Worm (Caenorhabditis elegans) whole organism, young adult: ENCODE results near the gene hrg-9.
A peak's percentile ranks its signal among the peaks of the same experiment; 100 is the strongest.

Experiments
- C17E4.6 ChIP-seq: fragments of 200-800 bp; sonication (Bioruptor generic); IDR thresholded peaks from 2 replicates; pipeline ENCODE4 v1.3.6; 2022; ENCODE audit warnings: missing genetic modification reagents, missing genetic modification characterization, missing compliant biosample characterization
- F22D6.2 ChIP-seq: sonication (generic microtip); optimal IDR thresholded peaks from 2 replicates; lab custom pipeline; 2016; ENCODE audit warnings: mild to moderate bottlenecking, missing genetic modification characterization, missing compliant biosample characterization
- F23B12.7 ChIP-seq: sonication (generic microtip); optimal IDR thresholded peaks from 2 replicates; lab custom pipeline; 2017; ENCODE audit warnings: missing genetic modification characterization, mild to moderate bottlenecking, missing compliant biosample characterization, antibody characterized with exemption, moderate library complexity; ENCODE audit not compliant: insufficient read depth
- F52B5.7 ChIP-seq: sonication (generic microtip); optimal IDR thresholded peaks from 2 replicates; lab custom pipeline; 2016; ENCODE audit warnings: mild to moderate bottlenecking, missing genetic modification characterization, missing compliant biosample characterization
- F55B11.4 ChIP-seq: sonication (generic microtip); optimal IDR thresholded peaks from 2 replicates; lab custom pipeline; 2016; ENCODE audit warnings: missing compliant biosample characterization, missing genetic modification characterization, borderline replicate concordance; ENCODE audit not compliant: insufficient read depth
- K11D2.4 ChIP-seq: fragments of 200-800 bp; sonication (Bioruptor generic); IDR thresholded peaks from 2 replicates; pipeline ENCODE4 v1.3.6; 2022; ENCODE audit warnings: missing genetic modification reagents, missing genetic modification characterization, missing compliant biosample characterization
- Y67H2A.10 ChIP-seq: fragments of 200-800 bp; sonication (Bioruptor generic); conservative IDR thresholded peaks from 2 replicates; pipeline ENCODE4 v1.3.6; 2022; ENCODE audit warnings: missing genetic modification reagents, missing genetic modification characterization, missing compliant biosample characterization
- Y79H2A.3 ChIP-seq: fragments of 200-800 bp; sonication (Bioruptor generic); conservative IDR thresholded peaks from 2 replicates; pipeline ENCODE4 v1.3.6; 2022; ENCODE audit warnings: missing genetic modification reagents, missing genetic modification characterization, missing compliant biosample characterization
- ZK185.1 ChIP-seq: sonication (generic microtip); optimal IDR thresholded peaks from 2 replicates; lab custom pipeline; 2016; ENCODE audit warnings: mild to moderate bottlenecking, missing genetic modification characterization, missing compliant biosample characterization; ENCODE audit not compliant: poor library complexity, severe bottlenecking
- ama-1 ChIP-seq, 3 experiments: fragments of 150-350 bp in 1 of 3; sonication (generic microtip) in 2 of 3; optimal IDR thresholded peaks; 2 replicates each; lab custom pipeline; 2014 to 2018; ENCODE audit warnings: missing biosample characterization in 2 of 3, missing genetic modification characterization in 2 of 3, missing genetic modification reagents in 2 of 3
- aptf-2 ChIP-seq: fragments of 200-800 bp; sonication (Bioruptor generic); conservative IDR thresholded peaks from 2 replicates; pipeline ENCODE4 v1.3.6; 2022; ENCODE audit warnings: missing genetic modification reagents, missing genetic modification characterization, missing compliant biosample characterization
- atf-7 ChIP-seq: sonication (generic microtip); optimal IDR thresholded peaks from 2 replicates; lab custom pipeline; 2017; ENCODE audit warnings: mild to moderate bottlenecking, missing genetic modification characterization, missing compliant biosample characterization
- attf-3 ChIP-seq: fragments of 200-800 bp; sonication (Bioruptor generic); conservative IDR thresholded peaks from 2 replicates; pipeline ENCODE4 v1.3.6; 2022; ENCODE audit warnings: missing genetic modification reagents, missing genetic modification characterization, missing compliant biosample characterization
- attf-5 ChIP-seq: fragments of 200-800 bp; sonication (Bioruptor generic); optimal IDR thresholded peaks from 2 replicates; lab custom pipeline; 2018; ENCODE audit warnings: mild to moderate bottlenecking, missing genetic modification characterization, missing compliant biosample characterization
- attf-6 ChIP-seq: fragments of 200-800 bp; sonication (Bioruptor generic); IDR thresholded peaks from 2 replicates; pipeline ENCODE4 v1.3.6; 2022; ENCODE audit warnings: missing genetic modification reagents, missing genetic modification characterization, missing compliant biosample characterization
- cebp-2 ChIP-seq: fragments of 200-800 bp; sonication (Bioruptor generic); IDR thresholded peaks from 2 replicates; pipeline ENCODE4 v1.3.6; 2022; ENCODE audit warnings: missing genetic modification characterization, missing compliant biosample characterization
- chd-7 ChIP-seq: sonication (generic microtip); optimal IDR thresholded peaks from 2 replicates; lab custom pipeline; 2016; ENCODE audit warnings: mild to moderate bottlenecking, missing genetic modification characterization, moderate library complexity, missing compliant biosample characterization
- die-1 ChIP-seq: sonication (generic microtip); optimal IDR thresholded peaks from 2 replicates; lab custom pipeline; 2016; ENCODE audit warnings: missing genotype, mild to moderate bottlenecking, missing genetic modification characterization, missing compliant biosample characterization
- dox-1 ChIP-seq: fragments of 200-800 bp; sonication (Bioruptor generic); IDR thresholded peaks from 2 replicates; pipeline ENCODE4 v1.3.6; 2022; ENCODE audit warnings: missing genetic modification reagents, missing genetic modification characterization, missing compliant biosample characterization
- dpff-1 ChIP-seq: sonication (generic microtip); optimal IDR thresholded peaks from 2 replicates; lab custom pipeline; 2017; ENCODE audit warnings: mild to moderate bottlenecking, missing genetic modification characterization, missing compliant biosample characterization
- egrh-3 ChIP-seq: fragments of 200-800 bp; sonication (Bioruptor generic); IDR thresholded peaks from 2 replicates; pipeline ENCODE4 v1.3.6; 2022; ENCODE audit warnings: missing genetic modification reagents, missing genetic modification characterization, missing compliant biosample characterization
- ekl-4 ChIP-seq: fragments of 200-800 bp; sonication (Bioruptor generic); IDR thresholded peaks from 2 replicates; pipeline ENCODE4 v1.3.6; 2022; ENCODE audit warnings: missing genetic modification reagents, missing genetic modification characterization, missing compliant biosample characterization
- ets-4 ChIP-seq: fragments of 200-800 bp; sonication (Bioruptor generic); optimal IDR thresholded peaks from 2 replicates; lab custom pipeline; 2018; ENCODE audit warnings: mild to moderate bottlenecking, missing genetic modification characterization, missing compliant biosample characterization
- hlh-12 ChIP-seq: sonication (generic microtip); optimal IDR thresholded peaks from 2 replicates; lab custom pipeline; 2016; ENCODE audit warnings: missing genetic modification characterization, missing compliant biosample characterization
- hlh-26 ChIP-seq: fragments of 200-800 bp; sonication (Bioruptor generic); conservative IDR thresholded peaks from 2 replicates; pipeline ENCODE4 v1.3.6; 2022; ENCODE audit warnings: missing genetic modification reagents, missing genetic modification characterization, missing compliant biosample characterization
- hsf-1 ChIP-seq: fragments of 200-800 bp; sonication (Bioruptor generic); IDR thresholded peaks from 2 replicates; pipeline ENCODE4 v1.3.6; 2022; ENCODE audit warnings: missing genetic modification reagents, missing genetic modification characterization, missing compliant biosample characterization
- madf-8 ChIP-seq: fragments of 200-800 bp; sonication (Bioruptor generic); conservative IDR thresholded peaks from 2 replicates; pipeline ENCODE4 v1.3.6; 2022; ENCODE audit warnings: missing genetic modification reagents, missing genetic modification characterization, missing compliant biosample characterization
- mxl-1 ChIP-seq: sonication (generic microtip); optimal IDR thresholded peaks from 2 replicates; lab custom pipeline; 2016; ENCODE audit warnings: missing genetic modification characterization, missing compliant biosample characterization
- nfyb-1 ChIP-seq: fragments of 200-800 bp; sonication (Bioruptor generic); IDR thresholded peaks from 2 replicates; pipeline ENCODE4 v1.3.6; 2022; ENCODE audit warnings: missing genetic modification reagents, missing genetic modification characterization, missing compliant biosample characterization
- nhr-179 ChIP-seq: sonication (generic microtip); optimal IDR thresholded peaks from 2 replicates; lab custom pipeline; 2016; ENCODE audit warnings: mild to moderate bottlenecking, missing genetic modification characterization, missing compliant biosample characterization
- nhr-27 ChIP-seq: fragments of 200-800 bp; sonication (Bioruptor generic); optimal IDR thresholded peaks from 2 replicates; lab custom pipeline; 2018; ENCODE audit warnings: mild to moderate bottlenecking, missing genetic modification characterization, moderate library complexity, missing compliant biosample characterization
- nhr-80 ChIP-seq: sonication (generic microtip); optimal IDR thresholded peaks from 2 replicates; lab custom pipeline; 2016; ENCODE audit warnings: missing genetic modification characterization, missing compliant biosample characterization
- nhr-90 ChIP-seq: sonication (generic microtip); optimal IDR thresholded peaks from 2 replicates; lab custom pipeline; 2016; ENCODE audit warnings: missing genotype, mild to moderate bottlenecking, missing genetic modification characterization, missing compliant biosample characterization
- rcor-1 ChIP-seq: fragments of 200-800 bp; sonication (Bioruptor generic); IDR thresholded peaks from 2 replicates; pipeline ENCODE4 v1.3.6; 2022; ENCODE audit warnings: missing genetic modification reagents, missing genetic modification characterization, missing compliant biosample characterization
- rpc-1 ChIP-seq, 2 experiments: fragments of 150-350 bp in 1 of 2; sonication (generic microtip) in 1 of 2; optimal IDR thresholded peaks; 2 replicates each; lab custom pipeline; 2014 to 2018; ENCODE audit warnings: missing biosample characterization in 1 of 2, missing genetic modification characterization in 1 of 2, missing genetic modification reagents in 1 of 2, missing genotype in 1 of 2
- snpc-1.3 ChIP-seq: sonication (generic microtip); optimal IDR thresholded peaks from 2 replicates; lab custom pipeline; 2017; ENCODE audit warnings: missing genetic modification characterization, mild to moderate bottlenecking, missing compliant biosample characterization, antibody characterized with exemption, moderate library complexity, missing genotype, missing genetic modification reagents; ENCODE audit not compliant: insufficient read depth
- unc-62 ChIP-seq: fragments of 150-350 bp; optimal IDR thresholded peaks from 2 replicates; lab custom pipeline; 2014; ENCODE audit warnings: missing biosample characterization, missing genetic modification reagents, missing genetic modification characterization
- zim-3 ChIP-seq: sonication (generic microtip); optimal IDR thresholded peaks from 2 replicates; lab custom pipeline; 2017; ENCODE audit warnings: mild to moderate bottlenecking, missing genetic modification characterization, moderate library complexity, missing compliant biosample characterization
- ztf-22 ChIP-seq: fragments of 200-800 bp; sonication (Bioruptor generic); optimal IDR thresholded peaks from 2 replicates; lab custom pipeline; 2018; ENCODE audit warnings: mild to moderate bottlenecking, missing genetic modification characterization, moderate library complexity, missing compliant biosample characterization
- ztf-25 ChIP-seq: fragments of 200-800 bp; sonication (Bioruptor generic); IDR thresholded peaks from 2 replicates; pipeline ENCODE4 v1.3.6; 2022; ENCODE audit warnings: missing genetic modification reagents, missing genetic modification characterization, missing compliant biosample characterization
- ztf-3 ChIP-seq: fragments of 200-800 bp; sonication (Bioruptor generic); optimal IDR thresholded peaks from 2 replicates; lab custom pipeline; 2018; ENCODE audit warnings: mild to moderate bottlenecking, missing genetic modification characterization, missing compliant biosample characterization

The hrg-9 gene

DNA sequence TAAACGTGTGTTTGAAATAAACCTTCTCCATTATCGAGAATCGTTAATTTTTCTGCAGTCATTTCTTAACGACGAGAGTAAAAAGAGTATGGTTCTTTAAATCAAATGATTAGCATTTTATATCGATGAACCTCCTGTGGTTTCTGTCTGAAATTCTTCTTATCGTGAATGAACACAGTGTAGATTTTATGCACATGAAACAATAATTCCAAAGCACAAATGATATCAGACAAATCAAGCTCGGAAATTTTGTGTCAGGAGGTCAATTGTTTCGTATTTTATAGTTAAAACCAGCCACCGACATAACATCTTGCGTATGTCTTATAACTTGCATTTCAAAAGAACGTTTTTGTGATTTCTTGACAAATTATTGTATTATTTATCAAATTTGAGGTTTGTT lies 26.0 kb downstream of the hrg-9 start, which contains the start of gene T16G1.6:
TSS of gene T16G1.6 (minus strand) at position 77 of the 400 bp plus-strand sequence.
- no peak for TF ChIP-seq attf-6 (GFP tag; lab: Robert Waterston, UW)
- peak; percentile 90 for TF ChIP-seq nhr-80 (tag; lab: Kevin White, UChicago)

DNA sequence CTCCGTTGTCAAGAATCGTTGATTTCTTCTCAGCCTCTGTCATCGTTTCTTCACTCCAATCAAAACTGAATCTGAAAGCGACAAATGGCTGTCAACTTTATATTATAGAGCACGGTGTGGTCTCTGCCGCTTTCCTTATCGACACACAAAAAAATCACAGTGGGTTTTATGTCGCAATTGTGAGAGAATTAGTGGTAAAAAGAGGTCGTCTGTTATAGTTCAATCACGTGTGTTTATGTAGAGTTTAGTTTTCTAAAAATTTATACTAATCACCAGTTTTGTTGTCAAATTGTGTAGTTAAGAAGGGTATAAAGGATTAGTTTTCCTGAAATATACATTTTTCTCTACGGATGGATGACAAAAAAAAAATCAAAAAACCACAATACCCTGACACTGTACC lies 28.2 kb downstream of the hrg-9 start, which contains the start of gene T16G1.7:
TSS of gene T16G1.7 (minus strand) at position 137 of the 400 bp plus-strand sequence.
- no peak for TF ChIP-seq F55B11.4 (tag; lab: Kevin White, UChicago)
- TF ChIP-seq dox-1, result peak; percentile 59; the same call in 1 of the 2 replicates
- no peak for TF ChIP-seq dpff-1 (tag; lab: Kevin White, UChicago)
- peak; percentile 30 for TF ChIP-seq ztf-22
- TF ChIP-seq madf-8 (GFP tag; lab: Robert Waterston, UW), result no peak
- TF ChIP-seq ets-4 (GFP tag; lab: Kevin White, UChicago), result peak; percentile 68
- peak; percentile 29 for TF ChIP-seq nhr-90
- TF ChIP-seq C17E4.6 (GFP tag; lab: Robert Waterston, UW), result no peak
- TF ChIP-seq snpc-1.3 (tag; lab: Kevin White, UChicago), result no peak
- no peak for TF ChIP-seq ztf-25 (GFP tag; lab: Robert Waterston, UW)
- TF ChIP-seq ama-1 (optimal IDR thresholded peaks at IDR 0.05; lab: Kevin White, UChicago), result no peak
- TF ChIP-seq ama-1 (GFP tag; optimal IDR thresholded peaks at IDR 0.05; lab: Kevin White, UChicago), result no peak
- TF ChIP-seq atf-7, result peak; percentile 12
- TF ChIP-seq nhr-80 (tag; lab: Kevin White, UChicago), result peak; percentile 98

ce11 chrV:12933654-12934053 lies 29.5 kb downstream of the hrg-9 start:
- TF ChIP-seq F55B11.4 (tag; lab: Kevin White, UChicago), result no peak
- TF ChIP-seq K11D2.4 (GFP tag; lab: Robert Waterston, UW), result no peak
- TF ChIP-seq rcor-1 (GFP tag; lab: Robert Waterston, UW), result no peak
- TF ChIP-seq nhr-80 (tag; lab: Kevin White, UChicago), result peak; percentile 78

DNA sequence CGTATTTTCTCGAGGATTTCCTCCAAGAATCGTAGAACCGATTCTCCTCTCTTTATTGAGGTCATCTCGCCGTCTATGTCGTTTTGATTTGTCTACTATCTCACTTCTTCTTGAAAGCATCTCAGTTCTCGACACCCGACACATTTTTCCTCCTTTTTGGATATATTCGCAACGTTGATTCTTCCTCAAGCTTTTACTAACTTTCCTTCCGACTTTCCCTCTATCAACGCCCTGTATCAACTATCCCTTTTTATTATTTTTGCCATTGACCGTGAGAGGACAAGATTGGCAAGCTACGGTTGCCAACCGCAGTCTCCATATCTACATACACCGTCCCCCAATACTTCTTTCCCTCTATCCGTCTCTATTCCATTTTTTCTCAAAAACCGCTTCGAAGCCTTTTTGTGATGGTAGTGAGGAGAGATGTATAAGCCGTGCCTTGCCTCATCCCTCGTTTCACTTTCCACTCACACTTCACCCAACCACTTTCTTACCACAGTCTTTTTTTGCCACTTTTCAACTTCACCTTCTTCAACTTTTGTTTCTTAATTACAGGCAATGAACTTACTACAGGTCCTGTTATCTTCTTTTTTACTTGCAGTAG lies 34.1 kb downstream of the hrg-9 start, which contains the start of gene T16G1.2:
TSS of gene T16G1.2 (plus strand) at position 554 of the 604 bp plus-strand sequence.
- TF ChIP-seq F52B5.7 (tag; lab: Kevin White, UChicago), result no peak
- TF ChIP-seq unc-62 (GFP tag; lab: Kevin White, UChicago), result no peak
- TF ChIP-seq rpc-1 (optimal IDR thresholded peaks at IDR 0.05; lab: Kevin White, UChicago), result no peak
- no peak for TF ChIP-seq rpc-1 (tag; optimal IDR thresholded peaks at IDR 0.05; lab: Kevin White, UChicago)
- no peak for TF ChIP-seq chd-7 (tag; lab: Kevin White, UChicago)
- TF ChIP-seq cebp-2, result no peak
- no peak for TF ChIP-seq ZK185.1 (tag; lab: Kevin White, UChicago)
- TF ChIP-seq attf-5 (GFP tag; lab: Kevin White, UChicago), result no peak
- TF ChIP-seq F22D6.2 (tag; lab: Kevin White, UChicago), result no peak
- TF ChIP-seq hsf-1, result no peak
- no peak for TF ChIP-seq Y67H2A.10 (GFP tag; lab: Robert Waterston, UW)
- no peak for TF ChIP-seq egrh-3 (GFP tag; lab: Robert Waterston, UW)
- no peak for TF ChIP-seq nhr-27 (tag; lab: Kevin White, UChicago)
- no peak for TF ChIP-seq aptf-2
- no peak for TF ChIP-seq F23B12.7

DNA sequence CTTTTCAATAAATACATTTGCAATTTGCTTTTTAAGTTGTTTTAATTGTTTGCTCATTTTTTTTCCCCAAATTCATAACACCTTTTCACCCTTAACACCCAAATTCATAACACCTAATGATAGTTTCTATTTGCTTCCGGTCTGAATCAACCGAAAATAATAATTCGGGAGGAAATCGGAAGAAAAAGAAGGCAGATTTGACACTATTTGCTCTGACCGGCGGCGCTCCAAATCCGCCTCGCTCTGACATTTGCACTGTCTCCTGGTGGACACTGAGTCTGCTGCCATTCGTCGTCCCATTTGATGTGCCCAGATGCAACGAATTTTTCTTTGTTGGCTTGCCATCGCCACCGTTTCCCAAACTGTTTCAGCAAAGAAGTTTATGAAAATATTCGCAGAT lies 39.0 kb downstream of the hrg-9 start, which contains the start of gene pqn-67:
TSS of gene pqn-67 (plus strand) at position 301 of the 400 bp plus-strand sequence.
- no peak for TF ChIP-seq ekl-4 (GFP tag; lab: Robert Waterston, UW)
- no peak for TF ChIP-seq attf-3 (GFP tag; lab: Robert Waterston, UW)
- TF ChIP-seq nhr-179 (tag; lab: Kevin White, UChicago), result no peak
- TF ChIP-seq ztf-3 (GFP tag; lab: Kevin White, UChicago), result no peak
- no peak for TF ChIP-seq zim-3 (tag; lab: Kevin White, UChicago)
- no peak for TF ChIP-seq dpff-1 (tag; lab: Kevin White, UChicago)
- TF ChIP-seq ets-4 (GFP tag; lab: Kevin White, UChicago), result no peak
- TF ChIP-seq Y79H2A.3, result no peak
- TF ChIP-seq die-1 (tag; lab: Kevin White, UChicago), result no peak
- TF ChIP-seq hlh-12 (tag; lab: Kevin White, UChicago), result no peak
- no peak for TF ChIP-seq hlh-26 (GFP tag; lab: Robert Waterston, UW)
- TF ChIP-seq mxl-1 (tag; lab: Kevin White, UChicago), result no peak
- TF ChIP-seq nfyb-1 (GFP tag; lab: Robert Waterston, UW), result no peak
- no peak for TF ChIP-seq dox-1
